Worm (Caenorhabditis elegans): ENCODE measurements around the gene rer-1.

The rer-1 gene

DNA sequence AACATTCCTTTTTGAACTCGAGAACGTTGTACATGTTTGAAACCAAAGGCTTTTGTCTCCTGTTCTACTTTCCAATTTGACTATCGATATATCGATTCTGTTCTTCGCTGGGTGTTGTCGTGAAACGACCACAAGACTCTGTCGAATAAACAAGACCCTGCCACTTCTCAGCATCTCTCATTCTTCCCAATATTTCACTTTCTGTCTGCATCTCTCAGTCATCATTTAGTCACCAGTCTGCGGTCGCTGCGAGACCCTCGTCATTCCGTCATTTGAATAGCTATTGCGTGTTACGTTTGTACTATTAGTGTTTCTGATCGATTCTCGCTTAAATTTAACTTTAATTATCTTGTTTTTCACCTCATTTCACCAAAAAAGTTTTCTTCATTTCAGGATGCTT is 23.8 kb upstream of the rer-1 start (continued):
- TF ChIP-seq hlh-26 (GFP tag; conservative IDR thresholded peaks at IDR 0.05) (no peak), ztf-26 (tag; optimal IDR thresholded peaks at IDR 0.05) (peak; percentile 44), aptf-2 (GFP tag; conservative IDR thresholded peaks at IDR 0.05) (no peak), F22D6.2 (tag; optimal IDR thresholded peaks at IDR 0.05) (peak; percentile 34), dox-1 (GFP tag; IDR thresholded peaks at IDR 0.05) (peak; percentile 63), nhr-80 (tag; optimal IDR thresholded peaks at IDR 0.05) (peak; percentile 60), C06A6.2 (GFP tag; conservative IDR thresholded peaks at IDR 0.05) (peak; percentile 75), T26A5.8 (tag; optimal IDR thresholded peaks at IDR 0.05) (no peak), ztf-6 (GFP tag; IDR thresholded peaks at IDR 0.05) (no peak), mcd-1 (GFP tag; IDR thresholded peaks at IDR 0.05) (peak; percentile 79), fkh-3 (tag; optimal IDR thresholded peaks at IDR 0.05) (no peak), B0261.1 (tag; optimal IDR thresholded peaks at IDR 0.05) (no peak), K11D2.4 (GFP tag; IDR thresholded peaks at IDR 0.05) (peak; percentile 75), unc-130 (GFP tag; optimal IDR thresholded peaks at IDR 0.05) (no peak), dpl-1 (GFP tag; optimal IDR thresholded peaks at IDR 0.05) (no peak), dpff-1 (tag; optimal IDR thresholded peaks at IDR 0.05) (no peak), F57A8.1 (GFP tag; optimal IDR thresholded peaks at IDR 0.05) (no peak), lin-54 (GFP tag; optimal IDR thresholded peaks at IDR 0.05) (peak; percentile 75), snpc-1.1 (tag; optimal IDR thresholded peaks at IDR 0.05; ENCODE audit: insufficient read depth) (no peak), attf-6 (GFP tag; IDR thresholded peaks at IDR 0.05) (no peak), ceh-27 (GFP tag; optimal IDR thresholded peaks at IDR 0.05) (peak; percentile 94), bed-1 (GFP tag; IDR thresholded peaks at IDR 0.05) (no peak), madf-3 (GFP tag; IDR thresholded peaks at IDR 0.05) (peak; percentile 83), Y53F4B.3 (GFP tag; IDR thresholded peaks at IDR 0.05) (no peak), rpc-1 (optimal IDR thresholded peaks at IDR 0.05) (no peak), rpc-1 (tag; optimal IDR thresholded peaks at IDR 0.05) (no peak), let-607 (tag; optimal IDR thresholded peaks at IDR 0.05) (peak; percentile 81), ceh-58 (GFP tag; IDR thresholded peaks at IDR 0.05) (no peak), lir-1 (GFP tag; conservative IDR thresholded peaks at IDR 0.05) (0 out of 2 replicates have a peak, but pooled peaks have one; percentile 13), snpc-3.4 (tag; optimal IDR thresholded peaks at IDR 0.05) (peak; percentile 30), somi-1 (GFP tag; optimal IDR thresholded peaks at IDR 0.05) (peak; percentile 74), nhr-120 (GFP tag; IDR thresholded peaks at IDR 0.05) (no peak), ztf-25 (GFP tag; IDR thresholded peaks at IDR 0.05) (no peak), hlh-12 (tag; optimal IDR thresholded peaks at IDR 0.05) (no peak), zim-3 (tag; optimal IDR thresholded peaks at IDR 0.05) (no peak), F52B5.7 (tag; optimal IDR thresholded peaks at IDR 0.05) (no peak), pbrm-1 (GFP tag; IDR thresholded peaks at IDR 0.05) (peak; percentile 81), tbp1 (GFP tag; optimal IDR thresholded peaks at IDR 0.05) (peak; percentile 62), lsy-27 (tag; optimal IDR thresholded peaks at IDR 0.05; ENCODE audit: borderline replicate concordance, insufficient read depth) (no peak), pha-4 (tag; optimal IDR thresholded peaks at IDR 0.05) (peak; percentile 98), C17E4.6 (GFP tag; IDR thresholded peaks at IDR 0.05) (peak; percentile 86), nfya-2 (GFP tag; IDR thresholded peaks at IDR 0.05) (no peak), efl-1 (GFP tag; optimal IDR thresholded peaks at IDR 0.05) (no peak), athp-1 (tag; optimal IDR thresholded peaks at IDR 0.05) (peak; percentile 54), attf-3 (GFP tag; conservative IDR thresholded peaks at IDR 0.05) (no peak), D2030.7 (GFP tag; IDR thresholded peaks at IDR 0.05) (no peak), F55B11.4 (tag; optimal IDR thresholded peaks at IDR 0.05; ENCODE audit: borderline replicate concordance, insufficient read depth) (no peak), attf-5 (GFP tag; optimal IDR thresholded peaks at IDR 0.05) (peak; percentile 85), die-1 (tag; optimal IDR thresholded peaks at IDR 0.05) (no peak), B0035.1 (tag; optimal IDR thresholded peaks at IDR 0.05) (no peak)
